Fruit fly (Drosophila melanogaster) whole organism: ENCODE measurements around the gene prage.

Source experiments
- CG8478 ChIP-seq: fragments of >200 bp; optimal IDR thresholded peaks from 2 replicates; lab custom pipeline; 2018; ENCODE audit warnings: inconsistent platforms
- Dll ChIP-seq: fragments of >200 bp; optimal IDR thresholded peaks from 2 replicates; lab custom pipeline; 2017
- EcR ChIP-seq, 2 experiments: fragments of >200 bp; optimal IDR thresholded peaks; 2 replicates each; lab custom pipeline; 2017; ENCODE audit warnings: missing biosample characterization in 2 of 2, missing genetic modification characterization in 2 of 2, missing genetic modification reagents in 2 of 2
- pan ChIP-seq: fragments of >200 bp; optimal IDR thresholded peaks from 2 replicates; lab custom pipeline; 2017

DNA sequence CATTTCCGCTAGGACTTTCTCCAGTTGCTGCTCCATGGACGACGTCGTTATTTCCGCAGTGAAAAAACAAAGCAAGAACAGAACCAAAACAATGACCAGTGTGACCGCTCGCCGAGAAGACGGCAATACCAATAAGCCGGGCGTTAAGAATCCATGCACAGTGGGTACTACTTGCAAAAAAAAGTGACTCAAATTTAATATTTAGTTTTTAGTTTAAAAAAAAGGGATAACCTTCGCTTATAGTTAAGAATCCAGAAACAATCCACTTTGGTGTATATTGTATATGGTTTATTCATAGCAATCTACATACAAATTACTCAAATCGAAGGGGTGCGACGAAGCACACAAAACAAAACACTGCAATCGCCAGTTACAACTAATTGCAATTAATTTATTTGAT is 85.3 kb downstream of the prage start, which contains the start of gene Lamtor5:
- TF ChIP-seq Dll, result no peak
- no peak for TF ChIP-seq CG8478
- TF ChIP-seq EcR (GFP tag; optimal IDR thresholded peaks at IDR 0.05; lab: Kevin White, UChicago), result no peak
- TF ChIP-seq pan (lab: Kevin White, UChicago), result no peak
